Worm (Caenorhabditis elegans) whole organism, mixed stage, embryonic: ENCODE results near the gene F58F12.4.

Experiments
- M03D4.4 ChIP-seq: sonication (generic microtip); optimal IDR thresholded peaks from 2 replicates; lab custom pipeline; 2017; ENCODE audit warnings: mild to moderate bottlenecking, missing genetic modification characterization, missing compliant biosample characterization
- bed-3 ChIP-seq: fragments of 200-800 bp; sonication (Bioruptor generic); optimal IDR thresholded peaks from 3 replicates; lab custom pipeline; 2018; ENCODE audit warnings: mild to moderate bottlenecking, missing genetic modification characterization, moderate library complexity, missing compliant biosample characterization
- blmp-1 ChIP-seq: fragments of 150-350 bp; optimal IDR thresholded peaks from 2 replicates; lab custom pipeline; 2014; ENCODE audit warnings: missing biosample characterization, missing genetic modification characterization
- ceh-39 ChIP-seq: fragments of 150-350 bp; optimal IDR thresholded peaks from 2 replicates; lab custom pipeline; 2014; ENCODE audit warnings: missing biosample characterization, missing genetic modification characterization
- ceh-43 ChIP-seq: fragments of 200-800 bp; sonication (Bioruptor generic); optimal IDR thresholded peaks from 2 replicates; lab custom pipeline; 2018; ENCODE audit warnings: mild to moderate bottlenecking, missing genetic modification characterization, moderate library complexity, missing compliant biosample characterization
- ces-1 ChIP-seq: fragments of 150-350 bp; optimal IDR thresholded peaks from 2 replicates; lab custom pipeline; 2014; ENCODE audit warnings: missing biosample characterization, missing genetic modification reagents, missing genetic modification characterization
- cnd-1 ChIP-seq: fragments of 200-800 bp; sonication (Bioruptor generic); optimal IDR thresholded peaks from 2 replicates; lab custom pipeline; 2018; ENCODE audit warnings: mild to moderate bottlenecking, missing genetic modification characterization, missing compliant biosample characterization
- drap-1 ChIP-seq: fragments of 200-800 bp; sonication (Bioruptor generic); optimal IDR thresholded peaks from 3 replicates; lab custom pipeline; 2018; ENCODE audit warnings: mild to moderate bottlenecking, missing genetic modification characterization, missing compliant biosample characterization
- elt-1 ChIP-seq: sonication (generic microtip); optimal IDR thresholded peaks from 2 replicates; lab custom pipeline; 2017; ENCODE audit warnings: missing genetic modification characterization, mild to moderate bottlenecking, missing compliant biosample characterization, antibody characterized with exemption, moderate library complexity, borderline replicate concordance; ENCODE audit not compliant: insufficient read depth
- elt-3 ChIP-seq: fragments of 150-350 bp; optimal IDR thresholded peaks from 2 replicates; lab custom pipeline; 2014; ENCODE audit warnings: missing biosample characterization, missing genetic modification characterization
- ham-2 ChIP-seq: fragments of 200-800 bp; sonication (Bioruptor generic); optimal IDR thresholded peaks from 2 replicates; lab custom pipeline; 2018; ENCODE audit warnings: mild to moderate bottlenecking, missing genetic modification characterization, missing compliant biosample characterization
- hlh-1 ChIP-seq: fragments of 150-350 bp; optimal IDR thresholded peaks from 2 replicates; lab custom pipeline; 2014; ENCODE audit warnings: missing biosample characterization, missing genetic modification reagents, missing genetic modification characterization
- lin-13 ChIP-seq: fragments of 150-350 bp; optimal IDR thresholded peaks from 2 replicates; lab custom pipeline; 2014; ENCODE audit warnings: missing biosample characterization, missing genetic modification characterization
- lin-32 ChIP-seq: fragments of 200-800 bp; sonication (Bioruptor generic); optimal IDR thresholded peaks from 2 replicates; lab custom pipeline; 2018; ENCODE audit warnings: mild to moderate bottlenecking, missing genetic modification characterization, missing compliant biosample characterization
- lsy-2 ChIP-seq: fragments of 150-350 bp; optimal IDR thresholded peaks from 2 replicates; lab custom pipeline; 2014; ENCODE audit warnings: missing biosample characterization, missing genetic modification characterization
- mab-5 ChIP-seq: fragments of 150-350 bp; optimal IDR thresholded peaks from 2 replicates; lab custom pipeline; 2014; ENCODE audit warnings: missing biosample characterization, missing genetic modification characterization
- mep-1 ChIP-seq: fragments of 150-350 bp; optimal IDR thresholded peaks from 2 replicates; lab custom pipeline; 2017; ENCODE audit warnings: missing biosample characterization, missing genetic modification reagents, missing genetic modification characterization, inconsistent platforms
- mls-2 ChIP-seq: sonication (generic microtip); optimal IDR thresholded peaks from 2 replicates; lab custom pipeline; 2016; ENCODE audit warnings: mild to moderate bottlenecking, missing genetic modification characterization, moderate library complexity, missing compliant biosample characterization
- nhr-12 ChIP-seq: fragments of 150-350 bp; optimal IDR thresholded peaks from 2 replicates; lab custom pipeline; 2014; ENCODE audit warnings: missing biosample characterization, missing genetic modification characterization
- nhr-2 ChIP-seq: fragments of 150-350 bp; optimal IDR thresholded peaks from 2 replicates; lab custom pipeline; 2014; ENCODE audit warnings: missing biosample characterization, missing genetic modification characterization
- nhr-237 ChIP-seq: fragments of 150-350 bp; optimal IDR thresholded peaks from 2 replicates; lab custom pipeline; 2014; ENCODE audit warnings: missing biosample characterization, missing genetic modification characterization
- nhr-28 ChIP-seq: fragments of 150-350 bp; optimal IDR thresholded peaks from 2 replicates; lab custom pipeline; 2014; ENCODE audit warnings: missing biosample characterization, missing genetic modification characterization
- sem-2 ChIP-seq: fragments of 200-800 bp; sonication (Bioruptor generic); optimal IDR thresholded peaks from 2 replicates; lab custom pipeline; 2018; ENCODE audit warnings: mild to moderate bottlenecking, missing genetic modification characterization, missing compliant biosample characterization
- snpc-4 ChIP-seq: fragments of 150-350 bp; optimal IDR thresholded peaks from 2 replicates; lab custom pipeline; 2014; ENCODE audit warnings: missing biosample characterization, missing genetic modification characterization
- sptf-1 ChIP-seq: sonication (generic microtip); optimal IDR thresholded peaks from 2 replicates; lab custom pipeline; 2017; ENCODE audit warnings: mild to moderate bottlenecking, missing genetic modification characterization, moderate library complexity, missing compliant biosample characterization
- tbx-8 ChIP-seq: fragments of 200-800 bp; sonication (Bioruptor generic); optimal IDR thresholded peaks from 2 replicates; lab custom pipeline; 2018; ENCODE audit warnings: mild to moderate bottlenecking, missing genetic modification characterization, moderate library complexity, missing compliant biosample characterization
- unc-120 ChIP-seq: sonication (generic microtip); optimal IDR thresholded peaks from 2 replicates; lab custom pipeline; 2017; ENCODE audit warnings: missing genetic modification characterization, missing compliant biosample characterization; ENCODE audit not compliant: poor library complexity, severe bottlenecking
- unc-39 ChIP-seq: fragments of 150-350 bp; optimal IDR thresholded peaks from 2 replicates; lab custom pipeline; 2014; ENCODE audit warnings: missing biosample characterization, missing genetic modification characterization
- unc-62 ChIP-seq: fragments of 150-350 bp; optimal IDR thresholded peaks from 2 replicates; lab custom pipeline; 2014; ENCODE audit warnings: missing biosample characterization, missing genetic modification reagents, missing genetic modification characterization
- zip-8 ChIP-seq: fragments of 150-350 bp; optimal IDR thresholded peaks from 2 replicates; lab custom pipeline; 2014; ENCODE audit warnings: missing biosample characterization, missing genetic modification characterization
- ztf-11 ChIP-seq: fragments of 150-350 bp; optimal IDR thresholded peaks from 2 replicates; lab custom pipeline; 2014; ENCODE audit warnings: missing biosample characterization, missing genetic modification characterization

F58F12.4 gene

ce11 chrII:6417999-6418398, 31.4 kb downstream of the F58F12.4 start:
- TF ChIP-seq bed-3 (GFP tag; lab: Kevin White, UChicago), result no peak
- no peak for TF ChIP-seq blmp-1 (tag; lab: Kevin White, UChicago)
- TF ChIP-seq M03D4.4, result no peak
- peak; percentile 95 for TF ChIP-seq zip-8
- TF ChIP-seq elt-3 (tag; lab: Kevin White, UChicago), result no peak
- peak; percentile 26 for TF ChIP-seq unc-39 (tag; lab: Kevin White, UChicago)
- TF ChIP-seq ztf-11 (tag; lab: Kevin White, UChicago), result peak; percentile 71
- no peak for TF ChIP-seq ham-2
- TF ChIP-seq mep-1, result no peak
- peak; percentile 95 for TF ChIP-seq nhr-2 (tag; lab: Kevin White, UChicago)
- peak; percentile 30 for TF ChIP-seq ceh-39
- no peak for TF ChIP-seq nhr-237 (tag; lab: Kevin White, UChicago)
- no peak for TF ChIP-seq mab-5 (tag; lab: Kevin White, UChicago)
- TF ChIP-seq cnd-1 (tag; lab: Kevin White, UChicago), result peak; percentile 55
- peak; percentile 16 for TF ChIP-seq mls-2
- peak; percentile 50 for TF ChIP-seq hlh-1
- peak; percentile 8 for TF ChIP-seq sptf-1
- TF ChIP-seq lsy-2 (tag; lab: Kevin White, UChicago), result no peak
- no peak for TF ChIP-seq sem-2 (GFP tag; lab: Kevin White, UChicago)
- TF ChIP-seq tbx-8 (GFP tag; lab: Kevin White, UChicago), result no peak
- TF ChIP-seq snpc-4 (tag; lab: Kevin White, UChicago), result no peak
- TF ChIP-seq lin-32, result no peak
- TF ChIP-seq nhr-12 (tag; lab: Kevin White, UChicago), result no peak
- no peak for TF ChIP-seq unc-120 (tag; lab: Kevin White, UChicago)
- no peak for TF ChIP-seq ceh-43 (GFP tag; lab: Kevin White, UChicago)
- no peak for TF ChIP-seq nhr-28 (tag; lab: Kevin White, UChicago)
- TF ChIP-seq elt-1 (tag; lab: Kevin White, UChicago), result no peak
- TF ChIP-seq ces-1 (GFP tag; lab: Kevin White, UChicago), result no peak
- TF ChIP-seq, all 35 proteins: peak for 9

- TF ChIP-seq zip-8, result no peak
- TF ChIP-seq blmp-1 (tag; lab: Kevin White, UChicago), result no peak
- no peak for TF ChIP-seq ztf-11 (tag; lab: Kevin White, UChicago)
- TF ChIP-seq ceh-39, result no peak
- TF ChIP-seq unc-62 (GFP tag; lab: Kevin White, UChicago), result no peak
- TF ChIP-seq sptf-1, result no peak
- no peak for TF ChIP-seq lin-32
- no peak for TF ChIP-seq bed-3 (GFP tag; lab: Kevin White, UChicago)
- no peak for TF ChIP-seq hlh-1
- no peak for TF ChIP-seq elt-1 (tag; lab: Kevin White, UChicago)
- TF ChIP-seq elt-3 (tag; lab: Kevin White, UChicago), result no peak
Observed at ce11 chrII:6419163-6419562, 32.6 kb downstream of the F58F12.4 start.

- no peak for TF ChIP-seq lin-32
- TF ChIP-seq drap-1 (GFP tag; lab: Kevin White, UChicago), result no peak
- no peak for TF ChIP-seq elt-1 (tag; lab: Kevin White, UChicago)
- no peak for TF ChIP-seq nhr-12 (tag; lab: Kevin White, UChicago)
Observed at ce11 chrII:6422812-6423211, 36.2 kb downstream of the F58F12.4 start, which contains the start of gene K03H9.3. Gene K03H9.3 (plus strand): TSS chrII:6423112.

- TF ChIP-seq unc-120 (tag; lab: Kevin White, UChicago) (no peak), snpc-4 (tag; lab: Kevin White, UChicago) (no peak), ces-1 (GFP tag; lab: Kevin White, UChicago) (no peak), tbx-8 (GFP tag; lab: Kevin White, UChicago) (no peak), ham-2 (no peak), mep-1 (no peak), lin-13 (tag; lab: Kevin White, UChicago) (no peak)
Observed at ce11 chrII:6425993-6426392, 39.4 kb downstream of the F58F12.4 start, which contains the start of gene col-75. Gene col-75 (plus strand): TSS chrII:6426293.

- no peak for TF ChIP-seq mls-2
- TF ChIP-seq nhr-2 (tag; lab: Kevin White, UChicago), result peak; percentile 95
- TF ChIP-seq, all 35 proteins: peak for 1
Observed at ce11 chrII:6436845-6437244, 50.3 kb downstream of the F58F12.4 start.
